Worm (Caenorhabditis elegans) whole organism, mixed stage, embryonic: ENCODE results near the gene ifo-1.
A peak's percentile ranks its signal among the peaks of the same experiment; 100 is the strongest.

Source experiments
- ces-1 ChIP-seq: fragments of 150-350 bp; optimal IDR thresholded peaks from 2 replicates; lab custom pipeline; 2014; ENCODE audit warnings: missing biosample characterization, missing genetic modification reagents, missing genetic modification characterization
- cnd-1 ChIP-seq: fragments of 200-800 bp; sonication (Bioruptor generic); optimal IDR thresholded peaks from 2 replicates; lab custom pipeline; 2018; ENCODE audit warnings: mild to moderate bottlenecking, missing genetic modification characterization, missing compliant biosample characterization
- nhr-237 ChIP-seq: fragments of 150-350 bp; optimal IDR thresholded peaks from 2 replicates; lab custom pipeline; 2014; ENCODE audit warnings: missing biosample characterization, missing genetic modification characterization
- nhr-28 ChIP-seq: fragments of 150-350 bp; optimal IDR thresholded peaks from 2 replicates; lab custom pipeline; 2014; ENCODE audit warnings: missing biosample characterization, missing genetic modification characterization
- unc-39 ChIP-seq: fragments of 150-350 bp; optimal IDR thresholded peaks from 2 replicates; lab custom pipeline; 2014; ENCODE audit warnings: missing biosample characterization, missing genetic modification characterization
- unc-62 ChIP-seq: fragments of 150-350 bp; optimal IDR thresholded peaks from 2 replicates; lab custom pipeline; 2014; ENCODE audit warnings: missing biosample characterization, missing genetic modification reagents, missing genetic modification characterization
- ztf-11 ChIP-seq: fragments of 150-350 bp; optimal IDR thresholded peaks from 2 replicates; lab custom pipeline; 2014; ENCODE audit warnings: missing biosample characterization, missing genetic modification characterization

DNA sequence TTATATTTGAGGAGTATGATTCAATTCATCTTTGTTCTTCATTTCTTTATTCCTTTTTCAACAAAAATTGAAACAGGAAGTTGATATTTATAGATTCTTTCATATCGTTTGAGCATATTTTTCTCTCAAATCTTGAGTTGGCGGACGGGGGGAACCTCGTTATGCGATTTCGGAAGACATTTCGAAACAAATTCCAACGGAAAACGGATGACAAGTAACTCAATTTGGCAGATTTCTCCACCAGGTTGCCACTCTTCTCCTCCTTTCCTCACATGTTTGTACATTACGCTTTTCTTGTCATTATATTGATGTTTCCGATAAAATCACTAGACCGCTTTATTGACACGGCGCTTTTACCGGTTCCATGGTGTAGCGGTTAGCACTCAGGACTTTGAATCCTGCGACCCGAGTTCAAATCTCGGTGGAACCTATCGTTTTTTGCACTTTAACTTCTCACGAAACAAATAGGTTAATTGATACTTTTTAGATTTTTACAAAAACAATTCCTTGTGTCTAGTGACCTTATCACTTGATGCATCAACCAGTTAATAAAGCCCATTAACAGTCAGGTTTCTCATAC lies 51.4 kb downstream of the ifo-1 start:
- TF ChIP-seq cnd-1 = no peak
- TF ChIP-seq ztf-11 (tag; lab: Kevin White, UChicago) = no peak
- TF ChIP-seq unc-39 (tag; lab: Kevin White, UChicago) = no peak
- TF ChIP-seq nhr-28 (tag; lab: Kevin White, UChicago) = no peak
- no peak for TF ChIP-seq nhr-237 (tag; lab: Kevin White, UChicago)
- peak; percentile 76 for TF ChIP-seq ces-1
- no peak for TF ChIP-seq unc-62
